Fruit fly (Drosophila melanogaster): ENCODE measurements around the gene CG14965.
A peak's percentile ranks its signal among the peaks of the same experiment; 100 is the strongest.

CG14965 gene

DNA sequence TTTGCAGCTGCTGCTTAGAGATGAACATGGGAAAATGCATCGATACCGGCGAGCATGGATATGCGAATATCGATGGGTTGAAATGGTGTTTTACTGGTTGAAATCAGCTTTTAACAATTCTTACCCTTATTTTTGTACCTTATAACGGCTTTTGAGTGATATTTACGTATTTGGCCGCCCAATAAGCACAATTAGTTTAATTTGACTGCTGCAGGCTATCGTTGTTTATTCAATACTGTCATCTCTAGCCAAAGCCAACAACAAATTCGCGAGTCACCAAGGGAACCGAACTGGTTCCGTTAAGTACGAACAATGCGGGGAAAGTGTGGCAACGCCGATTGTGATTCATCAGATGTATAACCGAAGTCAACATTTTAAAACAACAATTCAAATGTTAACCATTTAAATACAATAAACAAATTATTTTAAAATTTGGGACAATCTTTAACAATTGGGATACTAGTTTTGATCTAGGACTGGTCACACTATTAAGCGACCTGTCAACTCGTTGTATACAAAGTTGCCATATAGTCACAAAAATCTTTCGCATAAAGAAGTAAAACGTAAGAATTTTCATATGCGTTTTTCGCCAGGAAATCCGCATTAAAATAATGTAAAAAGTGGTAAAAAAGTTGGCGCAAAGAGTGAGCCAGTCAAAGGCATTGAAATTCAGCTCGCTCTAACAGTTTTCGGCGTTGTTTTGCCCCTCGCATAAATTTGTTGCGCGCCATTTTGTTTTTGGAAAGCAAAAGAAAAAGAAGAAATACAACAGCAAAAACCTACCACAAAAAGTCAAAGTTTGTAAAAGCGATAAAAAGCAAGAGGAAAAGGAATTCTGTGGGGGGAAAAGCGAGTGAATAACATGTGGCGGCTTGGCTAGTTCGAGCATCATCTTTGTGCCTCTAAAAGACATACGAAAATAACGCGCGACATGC lies 43.9 kb downstream of the CG14965 start, which contains the start of the genes Usp5 and BtbVII:
TSS of gene Usp5 (minus strand) at position 234 of the 935 bp plus-strand sequence.
TSS of gene BtbVII (plus strand) at position 522 of the 935 bp plus-strand sequence.
- TF ChIP-seq Dif (GFP tag; optimal IDR thresholded peaks at IDR 0.05; ENCODE audit: partially characterized antibody) = no peak
- peak; percentile 59 for TF ChIP-seq HLH106 (tag; optimal IDR thresholded peaks at IDR 0.05)
- TF ChIP-seq usp (GFP tag; optimal IDR thresholded peaks at IDR 0.05) = no peak
- peak; percentile 22 for TF ChIP-seq sv (GFP tag; optimal IDR thresholded peaks at IDR 0.05)
- TF ChIP-seq Jra (GFP tag; optimal IDR thresholded peaks at IDR 0.05) = peak; percentile 65
- TF ChIP-seq Sp1 (GFP tag; optimal IDR thresholded peaks at IDR 0.05) = peak; percentile 44
- TF ChIP-seq Rel (GFP tag; optimal IDR thresholded peaks at IDR 0.05) = no peak
- peak; percentile 2 for TF ChIP-seq Rel (tag; optimal IDR thresholded peaks at IDR 0.05)
- TF ChIP-seq ey (GFP tag; optimal IDR thresholded peaks at IDR 0.05) = peak; percentile 65
- TF ChIP-seq Hr83 (GFP tag; optimal IDR thresholded peaks at IDR 0.05; ENCODE audit: poor library complexity, severe bottlenecking) = peak; percentile 30
- peak; percentile 69 for TF ChIP-seq OdsH (GFP tag; optimal IDR thresholded peaks at IDR 0.05)
- TF ChIP-seq foxo (GFP tag; optimal IDR thresholded peaks at IDR 0.05) = peak in 1 of 2 experiments; percentile 76
- TF ChIP-seq Myc (optimal IDR thresholded peaks at IDR 0.05) = no peak
- no peak for TF ChIP-seq Dfd (GFP tag; optimal IDR thresholded peaks at IDR 0.05)
- TF ChIP-seq dsf (GFP tag; optimal IDR thresholded peaks at IDR 0.05; ENCODE audit: borderline replicate concordance) = peak; percentile 16
- TF ChIP-seq brk (GFP tag; optimal IDR thresholded peaks at IDR 0.05) = no peak
- TF ChIP-seq rgr (GFP tag; optimal IDR thresholded peaks at IDR 0.05) = peak; percentile 68
- TF ChIP-seq pan (optimal IDR thresholded peaks at IDR 0.05) = no peak
- peak; percentile 72 for TF ChIP-seq h (GFP tag; optimal IDR thresholded peaks at IDR 0.05)
- peak; percentile 58 for TF ChIP-seq fru (GFP tag; optimal IDR thresholded peaks at IDR 0.05)
- TF ChIP-seq CG32264 (GFP tag; optimal IDR thresholded peaks at IDR 0.05) = peak; percentile 6
- peak; percentile 76 for TF ChIP-seq br (GFP tag; optimal IDR thresholded peaks at IDR 0.05)
- TF ChIP-seq Hnf4 (GFP tag; optimal IDR thresholded peaks at IDR 0.05) = no peak
- peak; percentile 26 for TF ChIP-seq psq (GFP tag; optimal IDR thresholded peaks at IDR 0.05)
- TF ChIP-seq CG9705 (GFP tag; optimal IDR thresholded peaks at IDR 0.05) = peak; percentile 12

dm6 chr3L:3143383-3143962 lies 48.8 kb downstream of the CG14965 start, which contains the start of the genes CG11537 and Alg2:
Gene CG11537 (minus strand): TSS chr3L:3143457.
Gene Alg2 (plus strand): TSS chr3L:3143808.
- TF ChIP-seq Hr83 (GFP tag; optimal IDR thresholded peaks at IDR 0.05; ENCODE audit: poor library complexity, severe bottlenecking) = no peak
- no peak for TF ChIP-seq Rel (GFP tag; optimal IDR thresholded peaks at IDR 0.05)
- peak; percentile 4 for TF ChIP-seq Rel (tag; optimal IDR thresholded peaks at IDR 0.05)
- peak; percentile 22 for TF ChIP-seq HLH106 (tag; optimal IDR thresholded peaks at IDR 0.05)
- TF ChIP-seq foxo (GFP tag; optimal IDR thresholded peaks at IDR 0.05) = peak in 1 of 2 experiments; percentile 27
- peak; percentile 0 for TF ChIP-seq psq (GFP tag; optimal IDR thresholded peaks at IDR 0.05)
- peak; percentile 29 for TF ChIP-seq rgr (GFP tag; optimal IDR thresholded peaks at IDR 0.05)
- no peak for TF ChIP-seq h (GFP tag; optimal IDR thresholded peaks at IDR 0.05)
- TF ChIP-seq OdsH (GFP tag; optimal IDR thresholded peaks at IDR 0.05) = no peak
- TF ChIP-seq Myc (optimal IDR thresholded peaks at IDR 0.05) = peak; percentile 35
- TF ChIP-seq dmrt93B (GFP tag; optimal IDR thresholded peaks at IDR 0.05) = no peak
- TF ChIP-seq woc (GFP tag; optimal IDR thresholded peaks at IDR 0.05) = no peak
- peak; percentile 13 for TF ChIP-seq Sp1 (GFP tag; optimal IDR thresholded peaks at IDR 0.05)

DNA sequence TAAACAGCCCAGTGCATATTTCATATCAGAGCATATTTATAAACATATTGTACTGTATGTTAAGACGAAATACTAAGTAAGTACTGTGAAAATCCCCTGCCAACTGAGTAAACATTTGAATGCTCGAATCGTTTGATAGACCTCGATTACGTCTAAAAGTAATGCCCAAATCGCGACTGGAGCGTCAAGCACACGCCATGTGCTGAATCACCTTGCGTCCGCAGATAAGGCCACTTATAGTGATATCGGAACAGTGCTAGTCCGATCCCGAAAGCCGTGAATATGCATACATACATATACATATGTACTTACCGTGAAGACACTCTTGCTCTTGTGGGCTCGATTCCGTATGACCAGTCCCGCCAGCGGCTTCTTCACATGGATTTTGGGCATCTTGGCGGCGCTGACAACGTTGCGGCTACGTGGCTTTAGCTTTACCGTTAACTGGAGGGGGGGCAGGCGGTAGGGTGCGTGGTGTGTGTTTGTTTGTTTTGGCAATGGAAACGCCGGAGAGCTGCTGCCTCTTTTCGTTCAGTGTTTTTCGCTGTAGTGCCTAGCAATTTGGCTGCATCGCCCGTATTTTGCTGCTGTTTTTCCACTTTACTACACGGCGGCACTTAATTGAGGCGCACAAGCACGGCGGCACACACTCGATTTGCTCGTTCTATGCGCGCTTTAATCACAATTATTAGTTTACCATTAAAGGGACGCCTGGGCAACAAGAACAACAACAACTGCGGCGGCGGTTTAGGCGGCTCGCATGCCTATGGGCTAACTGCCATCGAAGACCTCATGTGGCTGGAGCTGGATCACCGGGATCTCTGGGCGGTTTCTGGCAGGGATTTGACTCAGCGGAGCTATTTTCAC lies 49.5 kb downstream of the CG14965 start:
- peak; percentile 61 for TF ChIP-seq h (GFP tag; optimal IDR thresholded peaks at IDR 0.05)
- no peak for TF ChIP-seq Jra (GFP tag; optimal IDR thresholded peaks at IDR 0.05)
- no peak for TF ChIP-seq Rel (GFP tag; optimal IDR thresholded peaks at IDR 0.05)
- TF ChIP-seq Rel (tag; optimal IDR thresholded peaks at IDR 0.05) = peak; percentile 33
- TF ChIP-seq Dif (GFP tag; optimal IDR thresholded peaks at IDR 0.05; ENCODE audit: partially characterized antibody) = no peak

DNA sequence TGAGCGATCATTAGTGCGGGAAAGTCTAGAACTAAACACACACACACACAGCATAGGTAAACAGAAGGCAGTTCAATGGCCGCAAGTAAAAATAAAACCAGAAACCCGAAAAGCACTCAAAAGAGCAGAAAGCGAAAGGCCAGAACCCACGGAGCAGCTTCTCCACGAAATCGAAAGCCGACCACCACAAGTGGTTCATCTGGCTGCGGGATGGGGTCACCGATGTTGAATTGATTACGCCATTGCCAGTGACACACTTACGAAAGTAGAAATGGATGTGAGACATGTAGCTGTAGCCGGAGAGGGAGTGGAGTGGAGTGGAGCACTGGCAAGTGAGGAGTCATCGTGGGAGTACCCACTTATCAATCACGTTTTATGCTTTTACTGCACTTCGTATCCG lies 50.9 kb downstream of the CG14965 start:
- TF ChIP-seq sv (GFP tag; optimal IDR thresholded peaks at IDR 0.05) (no peak), dmrt93B (GFP tag; optimal IDR thresholded peaks at IDR 0.05) (no peak), woc (GFP tag; optimal IDR thresholded peaks at IDR 0.05) (no peak)
